Fruit fly (Drosophila melanogaster): ENCODE measurements around the gene RpS12.

DNA sequence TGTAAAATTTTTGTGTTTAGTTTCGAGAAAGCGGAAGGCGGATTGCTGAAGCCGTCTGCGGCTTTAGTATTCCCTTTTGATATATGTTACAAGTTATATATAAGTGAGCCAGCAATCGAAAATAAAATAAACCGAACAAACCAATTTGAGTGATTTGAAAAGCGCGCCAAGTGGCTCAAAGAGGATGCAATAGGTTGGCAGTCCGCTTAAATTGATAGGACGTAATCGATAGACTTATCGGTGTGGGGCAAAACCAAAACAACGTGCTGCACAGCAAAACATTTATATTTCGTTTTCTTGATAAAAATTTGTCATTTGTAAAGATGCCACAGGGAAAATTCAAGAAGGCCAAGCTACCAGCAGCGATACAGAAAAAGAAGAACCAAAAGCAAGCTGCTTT is 23.6 kb downstream of the RpS12 start, which contains the start of gene CG11279:
- TF ChIP-seq pan (optimal IDR thresholded peaks at IDR 0.05) (no peak), N (GFP tag; optimal IDR thresholded peaks at IDR 0.05) (no peak), Mio (GFP tag; optimal IDR thresholded peaks at IDR 0.05) (no peak), dl (GFP tag; optimal IDR thresholded peaks at IDR 0.05; ENCODE audit: insufficient read depth in 1 of 2, partially characterized antibody in 2 of 2) (no peak), dsf (GFP tag; optimal IDR thresholded peaks at IDR 0.05; ENCODE audit: borderline replicate concordance) (no peak), psq (GFP tag; optimal IDR thresholded peaks at IDR 0.05) (no peak), brk (GFP tag; optimal IDR thresholded peaks at IDR 0.05) (no peak)

All from whole organism, wandering third instar larva.